Fruit fly (Drosophila melanogaster): ENCODE data around the gene CG11630.

Gene CG11630

DNA sequence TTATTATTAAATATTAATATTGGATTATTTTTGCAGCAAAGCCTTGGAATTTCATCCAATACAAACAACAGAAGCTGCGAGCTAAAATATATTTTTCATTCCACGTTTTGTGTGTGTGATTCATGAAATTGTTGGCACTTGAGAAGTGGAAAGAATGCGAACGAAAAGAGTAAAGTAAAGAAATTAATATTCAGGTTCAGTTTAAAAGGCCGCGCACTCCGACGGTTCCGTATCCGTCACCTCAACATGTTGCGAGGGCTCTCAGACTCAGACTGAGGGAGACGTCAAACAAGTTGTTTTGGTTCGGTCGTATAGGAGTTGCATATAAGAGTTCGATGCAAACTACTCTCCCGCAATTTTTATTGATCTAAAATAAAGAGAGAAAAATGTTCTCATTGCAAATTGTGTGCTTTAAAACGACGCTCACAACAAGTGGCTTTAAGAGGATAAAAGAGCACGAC is 30.4 kb downstream of the CG11630 start:
- TF ChIP-seq Myc (optimal IDR thresholded peaks at IDR 0.05), result no peak
- TF ChIP-seq tai (GFP tag; optimal IDR thresholded peaks at IDR 0.05), result no peak
- peak in 1 of 2 experiments; percentile 38 for TF ChIP-seq dl (GFP tag; optimal IDR thresholded peaks at IDR 0.05; ENCODE audit: insufficient read depth in 1 of 2, partially characterized antibody in 2 of 2)
- TF ChIP-seq brk (GFP tag; optimal IDR thresholded peaks at IDR 0.05), result peak; percentile 51
- TF ChIP-seq sage (GFP tag; optimal IDR thresholded peaks at IDR 0.05), result peak; percentile 60
- TF ChIP-seq Jra (GFP tag; optimal IDR thresholded peaks at IDR 0.05), result peak; percentile 8
- no peak for TF ChIP-seq usp (GFP tag; optimal IDR thresholded peaks at IDR 0.05)
- no peak for TF ChIP-seq rgr (GFP tag; optimal IDR thresholded peaks at IDR 0.05)
- no peak for TF ChIP-seq Dfd (GFP tag; optimal IDR thresholded peaks at IDR 0.05)
- no peak for TF ChIP-seq dmrt93B (GFP tag; optimal IDR thresholded peaks at IDR 0.05)
- no peak for TF ChIP-seq pan (optimal IDR thresholded peaks at IDR 0.05)
- TF ChIP-seq N (GFP tag; optimal IDR thresholded peaks at IDR 0.05), result no peak
- no peak for TF ChIP-seq lola (GFP tag; optimal IDR thresholded peaks at IDR 0.05)
- TF ChIP-seq GATAd (GFP tag; optimal IDR thresholded peaks at IDR 0.05), result no peak
- TF ChIP-seq sv (GFP tag; optimal IDR thresholded peaks at IDR 0.05), result no peak
- peak; percentile 7 for TF ChIP-seq Rel (GFP tag; optimal IDR thresholded peaks at IDR 0.05)
- no peak for TF ChIP-seq Rel (tag; optimal IDR thresholded peaks at IDR 0.05)
- peak; percentile 82 for TF ChIP-seq psq (GFP tag; optimal IDR thresholded peaks at IDR 0.05)
- TF ChIP-seq CG9705 (GFP tag; optimal IDR thresholded peaks at IDR 0.05), result no peak
- TF ChIP-seq Abd-B (GFP tag; optimal IDR thresholded peaks at IDR 0.05), result no peak
- TF ChIP-seq woc (GFP tag; optimal IDR thresholded peaks at IDR 0.05), result peak; percentile 26
- TF ChIP-seq Dif (GFP tag; optimal IDR thresholded peaks at IDR 0.05; ENCODE audit: partially characterized antibody), result peak; percentile 64
- TF ChIP-seq jim (GFP tag; optimal IDR thresholded peaks at IDR 0.05), result no peak
- TF ChIP-seq Mio (GFP tag; optimal IDR thresholded peaks at IDR 0.05), result no peak
- TF ChIP-seq Hnf4 (GFP tag; optimal IDR thresholded peaks at IDR 0.05), result no peak
- TF ChIP-seq OdsH (GFP tag; optimal IDR thresholded peaks at IDR 0.05), result no peak
- TF ChIP-seq Vsx2 (GFP tag; optimal IDR thresholded peaks at IDR 0.05; ENCODE audit: partially characterized antibody), result peak; percentile 30
- TF ChIP-seq h (GFP tag; optimal IDR thresholded peaks at IDR 0.05), result peak; percentile 3
- no peak for TF ChIP-seq br (GFP tag; optimal IDR thresholded peaks at IDR 0.05)
- no peak for TF ChIP-seq Sp1 (GFP tag; optimal IDR thresholded peaks at IDR 0.05)
- TF ChIP-seq ey (GFP tag; optimal IDR thresholded peaks at IDR 0.05), result no peak
- TF ChIP-seq dsf (GFP tag; optimal IDR thresholded peaks at IDR 0.05; ENCODE audit: borderline replicate concordance), result no peak
- no peak for TF ChIP-seq Hr83 (GFP tag; optimal IDR thresholded peaks at IDR 0.05; ENCODE audit: poor library complexity, severe bottlenecking)
- TF ChIP-seq Hr78 (GFP tag; optimal IDR thresholded peaks at IDR 0.05), result no peak
- peak in 1 of 2 experiments; percentile 28 for TF ChIP-seq foxo (GFP tag; optimal IDR thresholded peaks at IDR 0.05)
- no peak for TF ChIP-seq fru (GFP tag; optimal IDR thresholded peaks at IDR 0.05)
- no peak for TF ChIP-seq HLH106 (tag; optimal IDR thresholded peaks at IDR 0.05)
- TF ChIP-seq CG32264 (GFP tag; optimal IDR thresholded peaks at IDR 0.05), result no peak
- peak; percentile 70 for TF ChIP-seq CrebA (GFP tag; optimal IDR thresholded peaks at IDR 0.05; ENCODE audit: borderline replicate concordance)

DNA sequence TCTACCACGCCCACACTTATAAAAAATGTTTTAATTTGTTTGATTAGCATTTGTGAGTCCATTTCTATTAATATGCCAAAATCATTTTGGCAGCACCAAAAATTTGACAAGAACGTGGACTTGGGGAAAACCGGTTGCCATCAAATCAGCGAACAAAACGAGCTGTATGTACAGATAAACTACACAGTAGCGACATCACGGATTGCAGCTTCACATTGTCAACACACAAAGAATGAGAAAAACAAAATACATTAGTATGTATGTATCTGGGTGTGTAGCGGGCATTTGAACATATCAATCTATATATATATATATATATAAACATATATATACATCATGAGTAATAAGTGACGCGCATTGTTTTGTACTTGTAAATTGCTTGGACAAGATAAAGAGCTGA is 31.1 kb downstream of the CG11630 start:
- TF ChIP-seq psq (GFP tag; optimal IDR thresholded peaks at IDR 0.05) (no peak), usp (GFP tag; optimal IDR thresholded peaks at IDR 0.05) (no peak), ey (GFP tag; optimal IDR thresholded peaks at IDR 0.05) (no peak), Hnf4 (GFP tag; optimal IDR thresholded peaks at IDR 0.05) (no peak), rgr (GFP tag; optimal IDR thresholded peaks at IDR 0.05) (no peak), lola (GFP tag; optimal IDR thresholded peaks at IDR 0.05) (no peak), Dif (GFP tag; optimal IDR thresholded peaks at IDR 0.05; ENCODE audit: partially characterized antibody) (no peak)

DNA sequence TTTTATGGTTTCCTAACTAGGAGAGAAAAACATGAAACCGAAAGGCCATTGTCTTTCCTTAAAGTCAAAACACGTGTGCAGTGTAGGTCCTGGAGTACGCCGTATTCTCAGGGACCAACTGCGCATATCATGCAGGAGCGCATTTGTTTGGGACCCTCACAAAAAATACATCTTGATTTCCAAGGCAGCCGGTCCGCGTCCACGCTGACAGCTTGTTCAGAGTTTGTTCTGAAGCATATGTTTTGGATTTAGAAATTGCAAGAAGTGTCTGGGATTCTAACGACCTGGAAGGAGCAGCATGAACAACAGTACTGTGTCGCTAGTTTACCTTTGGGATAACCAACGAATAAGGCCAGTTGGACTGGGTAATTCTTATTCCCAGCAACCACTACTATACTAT is 34.9 kb downstream of the CG11630 start:
- no peak for TF ChIP-seq dmrt93B (GFP tag; optimal IDR thresholded peaks at IDR 0.05)
- no peak for TF ChIP-seq Hr83 (GFP tag; optimal IDR thresholded peaks at IDR 0.05; ENCODE audit: poor library complexity, severe bottlenecking)
- no peak for TF ChIP-seq OdsH (GFP tag; optimal IDR thresholded peaks at IDR 0.05)
- TF ChIP-seq brk (GFP tag; optimal IDR thresholded peaks at IDR 0.05), result no peak
- TF ChIP-seq ey (GFP tag; optimal IDR thresholded peaks at IDR 0.05), result no peak
- TF ChIP-seq foxo (GFP tag; optimal IDR thresholded peaks at IDR 0.05), result no peak
- TF ChIP-seq usp (GFP tag; optimal IDR thresholded peaks at IDR 0.05), result no peak
- TF ChIP-seq CG32264 (GFP tag; optimal IDR thresholded peaks at IDR 0.05), result no peak
- no peak for TF ChIP-seq Dfd (GFP tag; optimal IDR thresholded peaks at IDR 0.05)
- no peak for TF ChIP-seq rgr (GFP tag; optimal IDR thresholded peaks at IDR 0.05)
- no peak for TF ChIP-seq jim (GFP tag; optimal IDR thresholded peaks at IDR 0.05)
- TF ChIP-seq tai (GFP tag; optimal IDR thresholded peaks at IDR 0.05), result no peak
- no peak for TF ChIP-seq Vsx2 (GFP tag; optimal IDR thresholded peaks at IDR 0.05; ENCODE audit: partially characterized antibody)
- TF ChIP-seq Hnf4 (GFP tag; optimal IDR thresholded peaks at IDR 0.05), result no peak
- TF ChIP-seq dl (GFP tag; optimal IDR thresholded peaks at IDR 0.05; ENCODE audit: insufficient read depth in 1 of 2, partially characterized antibody in 2 of 2), result no peak
- TF ChIP-seq Abd-B (GFP tag; optimal IDR thresholded peaks at IDR 0.05), result no peak
- no peak for TF ChIP-seq HLH106 (tag; optimal IDR thresholded peaks at IDR 0.05)
- TF ChIP-seq pan (optimal IDR thresholded peaks at IDR 0.05), result no peak
- TF ChIP-seq N (GFP tag; optimal IDR thresholded peaks at IDR 0.05), result no peak

Measured in whole organism, wandering third instar larva.